Worm (Caenorhabditis elegans): ENCODE measurements around the gene cul-2.

DNA sequence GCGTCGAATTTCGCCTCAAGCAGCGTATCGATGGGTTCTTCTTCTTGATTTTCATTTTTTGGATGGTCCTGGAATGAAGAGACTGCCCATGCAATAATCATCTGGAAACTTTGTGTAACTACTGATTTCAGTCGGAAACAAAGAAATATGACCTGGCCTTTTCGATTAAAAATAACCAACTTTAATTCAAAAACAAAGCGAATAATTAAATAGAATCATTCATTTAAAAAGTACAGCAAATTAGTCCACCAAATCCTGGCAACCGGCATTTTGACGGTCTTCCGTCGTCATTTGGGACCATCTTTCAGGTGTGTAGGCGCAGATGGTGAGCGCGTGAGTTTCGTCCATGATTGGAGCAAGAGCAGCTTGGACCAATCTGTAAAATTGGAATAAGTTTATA lies 45.5 kb upstream of the cul-2 start, which contains the start of gene acbp-5:
- no peak for TF ChIP-seq ztf-11 (tag; optimal IDR thresholded peaks at IDR 0.05)
- TF ChIP-seq nhr-25 (tag; optimal IDR thresholded peaks at IDR 0.05): no peak
- no peak for TF ChIP-seq snpc-4 (tag; optimal IDR thresholded peaks at IDR 0.05)
- no peak for TF ChIP-seq tbx-2 (tag; optimal IDR thresholded peaks at IDR 0.05)
- TF ChIP-seq nhr-12 (tag; optimal IDR thresholded peaks at IDR 0.05): no peak
- TF ChIP-seq mdl-1 (tag; optimal IDR thresholded peaks at IDR 0.05): no peak
- no peak for TF ChIP-seq nfya-1 (tag; optimal IDR thresholded peaks at IDR 0.05; ENCODE audit: insufficient read depth)
- no peak for TF ChIP-seq ama-1 (optimal IDR thresholded peaks at IDR 0.05)
- no peak for TF ChIP-seq lin-39 (tag; optimal IDR thresholded peaks at IDR 0.05)
- TF ChIP-seq elt-2 (tag; optimal IDR thresholded peaks at IDR 0.05): no peak
- no peak for TF ChIP-seq nhr-28 (tag; optimal IDR thresholded peaks at IDR 0.05)
- no peak for TF ChIP-seq nhr-11 (tag; optimal IDR thresholded peaks at IDR 0.05)
